Worm (Caenorhabditis elegans) whole organism, L4 larva: ENCODE results near the gene R13A5.7.

Experiments used
- F10B5.3 ChIP-seq: sonication (generic microtip); optimal IDR thresholded peaks from 2 replicates; lab custom pipeline; 2016; ENCODE audit warnings: mild to moderate bottlenecking, missing genetic modification characterization, missing compliant biosample characterization
- F26F4.8 ChIP-seq: fragments of 200-800 bp; sonication (Bioruptor generic); conservative IDR thresholded peaks from 2 replicates; pipeline ENCODE4 v1.3.6; 2022; ENCODE audit warnings: missing genetic modification characterization, missing compliant biosample characterization
- aha-1 ChIP-seq: fragments of 150-350 bp; peaks from one replicate; lab custom pipeline; 2014; ENCODE audit warnings: missing biosample characterization, missing genetic modification characterization
- aly-2 ChIP-seq: sonication (generic microtip); optimal IDR thresholded peaks from 2 replicates; lab custom pipeline; 2018; ENCODE audit warnings: missing biosample characterization, missing genetic modification characterization
- ceh-20 ChIP-seq: fragments of 200-800 bp; sonication (Bioruptor generic); IDR thresholded peaks from 2 replicates; pipeline ENCODE4 v1.3.6; 2022; ENCODE audit warnings: missing genetic modification reagents, missing genetic modification characterization, missing compliant biosample characterization
- ceh-44 ChIP-seq: fragments of 200-800 bp; sonication (Bioruptor generic); IDR thresholded peaks from 2 replicates; pipeline ENCODE4 v1.3.6; 2022; ENCODE audit warnings: missing genetic modification reagents, missing genetic modification characterization, missing compliant biosample characterization
- ceh-62 ChIP-seq: sonication (generic microtip); optimal IDR thresholded peaks from 2 replicates; lab custom pipeline; 2017; ENCODE audit warnings: missing biosample characterization, missing genetic modification characterization
- ceh-82 ChIP-seq: sonication (generic microtip); optimal IDR thresholded peaks from 2 replicates; lab custom pipeline; 2017; ENCODE audit warnings: missing biosample characterization, missing genetic modification characterization
- ces-1 ChIP-seq: fragments of 150-350 bp; sonication (generic microtip); optimal IDR thresholded peaks from 4 replicates; lab custom pipeline; 2014; ENCODE audit warnings: missing biosample characterization, missing genetic modification reagents, missing genetic modification characterization
- daf-16 ChIP-seq, 3 experiments: sonication (generic microtip); optimal IDR thresholded peaks; 2 replicates each; lab custom pipeline; 2016 to 2017; ENCODE audit warnings: missing genetic modification characterization in 3 of 3, missing genetic modification reagents in 3 of 3, mild to moderate bottlenecking in 2 of 3, missing compliant biosample characterization in 2 of 3, missing biosample characterization in 1 of 3, moderate library complexity in 1 of 3
- daf-8 ChIP-seq: fragments of 200-800 bp; sonication (Bioruptor generic); IDR thresholded peaks from 2 replicates; pipeline ENCODE4 v1.3.6; 2022; ENCODE audit warnings: missing genetic modification characterization, missing compliant biosample characterization
- dmd-8 ChIP-seq: fragments of 200-800 bp; sonication (Bioruptor generic); IDR thresholded peaks from 2 replicates; pipeline ENCODE4 v1.3.6; 2022; ENCODE audit warnings: missing genetic modification characterization, missing compliant biosample characterization
- dve-1 ChIP-seq: sonication (generic microtip); optimal IDR thresholded peaks from 2 replicates; lab custom pipeline; 2017; ENCODE audit warnings: antibody characterized with exemption, mild to moderate bottlenecking, missing genetic modification characterization, missing compliant biosample characterization; ENCODE audit not compliant: insufficient read depth
- egl-27 ChIP-seq: sonication (generic microtip); optimal IDR thresholded peaks from 3 replicates; lab custom pipeline; 2017; ENCODE audit warnings: missing biosample characterization, missing genetic modification reagents, missing genetic modification characterization
- hlh-30 ChIP-seq: sonication (generic microtip); optimal IDR thresholded peaks from 2 replicates; lab custom pipeline; 2017; ENCODE audit warnings: antibody characterized with exemption, mild to moderate bottlenecking, missing genetic modification characterization, missing compliant biosample characterization; ENCODE audit not compliant: insufficient read depth
- lin-1 ChIP-seq: fragments of 200-800 bp; sonication (Bioruptor generic); IDR thresholded peaks from 2 replicates; pipeline ENCODE4 v1.3.6; 2022; ENCODE audit warnings: missing genetic modification reagents, missing genetic modification characterization, missing compliant biosample characterization
- lin-29 ChIP-seq: fragments of 200-800 bp; sonication (Bioruptor generic); IDR thresholded peaks from 2 replicates; pipeline ENCODE4 v1.3.6; 2022; ENCODE audit warnings: missing genetic modification reagents, missing genetic modification characterization, missing compliant biosample characterization
- lsy-2 ChIP-seq, 2 experiments: fragments of 150-350 bp in 1 of 2; sonication (generic microtip) in 1 of 2; optimal IDR thresholded peaks; 2 replicates each; lab custom pipeline; 2014 to 2017; ENCODE audit warnings: missing biosample characterization in 2 of 2, missing genetic modification characterization in 2 of 2
- madf-9 ChIP-seq: fragments of 200-800 bp; sonication (Bioruptor generic); conservative IDR thresholded peaks from 2 replicates; pipeline ENCODE4 v1.3.6; 2022; ENCODE audit warnings: missing genetic modification reagents, missing genetic modification characterization, missing compliant biosample characterization
- mdl-1 ChIP-seq, 2 experiments: fragments of 150-350 bp in 1 of 2; sonication (generic microtip) in 1 of 2; optimal IDR thresholded peaks; 2 replicates each; lab custom pipeline; 2014 to 2017; ENCODE audit warnings: missing biosample characterization in 2 of 2, missing genetic modification characterization in 2 of 2
- mes-2 ChIP-seq: sonication (generic microtip); optimal IDR thresholded peaks from 2 replicates; lab custom pipeline; 2016; ENCODE audit warnings: missing genotype, mild to moderate bottlenecking, missing genetic modification characterization, missing compliant biosample characterization; ENCODE audit not compliant: poor library complexity, severe bottlenecking
- mxl-3 ChIP-seq: fragments of 200-800 bp; sonication (Bioruptor generic); optimal IDR thresholded peaks from 2 replicates; lab custom pipeline; 2018; ENCODE audit warnings: mild to moderate bottlenecking, missing genetic modification characterization, missing compliant biosample characterization
- nhr-10 ChIP-seq: fragments of 150-350 bp; optimal IDR thresholded peaks from 2 replicates; lab custom pipeline; 2014; ENCODE audit warnings: missing biosample characterization, missing genetic modification characterization
- nhr-102 ChIP-seq: sonication (generic microtip); optimal IDR thresholded peaks from 2 replicates; lab custom pipeline; 2016; ENCODE audit warnings: mild to moderate bottlenecking, missing genetic modification characterization, moderate library complexity, missing compliant biosample characterization
- nhr-11 ChIP-seq: fragments of 150-350 bp; optimal IDR thresholded peaks from 2 replicates; lab custom pipeline; 2014; ENCODE audit warnings: missing biosample characterization, missing genetic modification characterization
- nhr-25 ChIP-seq: sonication (generic microtip); optimal IDR thresholded peaks from 2 replicates; lab custom pipeline; 2017; ENCODE audit warnings: missing genetic modification characterization, mild to moderate bottlenecking, missing compliant biosample characterization, antibody characterized with exemption, moderate library complexity, borderline replicate concordance; ENCODE audit not compliant: insufficient read depth
- nhr-48 ChIP-seq: sonication (generic microtip); optimal IDR thresholded peaks from 2 replicates; lab custom pipeline; 2016; ENCODE audit warnings: mild to moderate bottlenecking, missing genetic modification characterization, missing compliant biosample characterization
- nhr-77 ChIP-seq: fragments of 150-350 bp; optimal IDR thresholded peaks from 2 replicates; lab custom pipeline; 2014; ENCODE audit warnings: missing biosample characterization, missing genetic modification characterization
- rbr-2 ChIP-seq: sonication (generic microtip); optimal IDR thresholded peaks from 2 replicates; lab custom pipeline; 2016; ENCODE audit warnings: missing genotype, missing genetic modification characterization, missing compliant biosample characterization
- set-16 ChIP-seq: fragments of 200-800 bp; sonication (Bioruptor generic); IDR thresholded peaks from 2 replicates; pipeline ENCODE4 v1.3.6; 2022; ENCODE audit warnings: missing genetic modification reagents, missing genetic modification characterization, missing compliant biosample characterization
- spr-1 ChIP-seq: sonication (generic microtip); optimal IDR thresholded peaks from 2 replicates; lab custom pipeline; 2016; ENCODE audit warnings: mild to moderate bottlenecking, missing genetic modification characterization, missing compliant biosample characterization
- spr-3 ChIP-seq: fragments of 200-800 bp; sonication (Bioruptor generic); optimal IDR thresholded peaks from 2 replicates; lab custom pipeline; 2018; ENCODE audit warnings: mild to moderate bottlenecking, missing genetic modification characterization, missing compliant biosample characterization
- tra-1 ChIP-seq: fragments of 200-800 bp; sonication (Bioruptor generic); IDR thresholded peaks from 2 replicates; pipeline ENCODE4 v1.3.6; 2022; ENCODE audit warnings: missing genetic modification reagents, missing genetic modification characterization, missing compliant biosample characterization
- unc-62 ChIP-seq, 3 experiments: fragments of 150-350 bp in 1 of 3; sonication (generic microtip); optimal IDR thresholded peaks in 2 of 3; peaks in 1 of 3; 1 replicate in 1 of 3; 2 replicates in 2 of 3; lab custom pipeline; 2014 to 2017; ENCODE audit warnings: missing biosample characterization in 3 of 3, missing genetic modification characterization in 3 of 3, missing genetic modification reagents in 3 of 3, missing genotype in 1 of 3
- zag-1 ChIP-seq: fragments of 150-350 bp; optimal IDR thresholded peaks from 2 replicates; lab custom pipeline; 2014; ENCODE audit warnings: missing biosample characterization, missing genetic modification characterization
- zip-11 ChIP-seq: fragments of 200-800 bp; sonication (Bioruptor generic); IDR thresholded peaks from 2 replicates; pipeline ENCODE4 v1.3.6; 2022; ENCODE audit warnings: missing genetic modification characterization, missing compliant biosample characterization
- zip-2 ChIP-seq: fragments of 150-350 bp; optimal IDR thresholded peaks from 2 replicates; lab custom pipeline; 2014; ENCODE audit warnings: missing biosample characterization, missing genetic modification characterization
- ztf-7 ChIP-seq: fragments of 150-350 bp; optimal IDR thresholded peaks from 2 replicates; lab custom pipeline; 2014; ENCODE audit warnings: missing biosample characterization, missing genetic modification characterization

R13A5.7 gene

ce11 chrIII:7553693-7554226 is 16.2 kb downstream of the R13A5.7 start:
- peak in 1 of 2 experiments; percentile 92 for TF ChIP-seq unc-62 (GFP tag; optimal IDR thresholded peaks at IDR 0.05 in 1 of 2; lab: Kevin White, UChicago)
- no peak for TF ChIP-seq unc-62 (tag; optimal IDR thresholded peaks at IDR 0.05; lab: Kevin White, UChicago)
- TF ChIP-seq zip-11 (GFP tag; lab: Robert Waterston, UW) = no peak
- no peak for TF ChIP-seq set-16 (GFP tag; lab: Robert Waterston, UW)
- no peak for TF ChIP-seq tra-1 (GFP tag; lab: Robert Waterston, UW)
- peak; percentile 36 for TF ChIP-seq aha-1 (tag; lab: Kevin White, UChicago)
- no peak for TF ChIP-seq mdl-1 (tag; optimal IDR thresholded peaks at IDR 0.05; lab: Kevin White, UChicago)
- no peak for TF ChIP-seq nhr-25 (tag; lab: Kevin White, UChicago)
- TF ChIP-seq nhr-102 (tag; lab: Kevin White, UChicago) = no peak
- TF ChIP-seq hlh-30 (tag; lab: Kevin White, UChicago) = no peak
- TF ChIP-seq aly-2 (tag; lab: Kevin White, UChicago) = no peak

- TF ChIP-seq unc-62 (GFP tag; optimal IDR thresholded peaks at IDR 0.05 in 1 of 2; lab: Kevin White, UChicago) = peak in 1 of 2 experiments; percentile 99
- no peak for TF ChIP-seq unc-62 (tag; optimal IDR thresholded peaks at IDR 0.05; lab: Kevin White, UChicago)
- peak in 1 of 2 experiments; percentile 13 for TF ChIP-seq lsy-2 (tag; optimal IDR thresholded peaks at IDR 0.05; lab: Kevin White, UChicago)
- no peak for TF ChIP-seq lin-1 (GFP tag; lab: Robert Waterston, UW)
- TF ChIP-seq, all 104 proteins: peak for 2
These were observed 17.1 kb downstream of the R13A5.7 start for ce11 chrIII:7552859-7553258.

DNA sequence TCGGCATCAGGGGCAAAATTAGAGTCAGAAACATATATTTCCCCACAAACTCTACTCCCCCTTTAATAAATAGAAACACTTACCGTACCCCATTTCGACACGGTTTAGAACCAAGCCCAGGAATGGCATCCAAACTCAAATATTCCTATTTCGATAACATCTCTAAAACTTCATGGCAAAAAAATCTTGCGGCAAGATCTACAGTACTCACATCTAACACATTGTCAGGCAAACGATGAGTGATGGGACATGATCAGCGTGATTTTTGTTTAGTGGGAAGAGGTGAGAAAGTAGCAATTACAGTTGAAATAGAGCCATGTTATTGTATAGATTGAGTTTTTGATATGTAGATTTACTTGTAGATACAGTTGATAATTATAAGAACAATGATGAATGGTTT is 19.0 kb downstream of the R13A5.7 start:
- TF ChIP-seq nhr-77 (tag; lab: Kevin White, UChicago) (no peak), egl-27 (tag; lab: Kevin White, UChicago) (no peak), ztf-7 (no peak), zip-2 (tag; lab: Kevin White, UChicago) (no peak)
- TF ChIP-seq, all 104 proteins: peak for 0

- peak; percentile 44 for TF ChIP-seq nhr-11 (tag; lab: Kevin White, UChicago)
- TF ChIP-seq ceh-20 (GFP tag; lab: Robert Waterston, UW) = 0 out of 2 replicates have a peak, but pooled peaks have one; percentile 40
- TF ChIP-seq daf-16 (GFP tag; optimal IDR thresholded peaks at IDR 0.05; lab: Kevin White, UChicago) = peak in 1 of 2 experiments; percentile 15
- TF ChIP-seq daf-16 (tag; optimal IDR thresholded peaks at IDR 0.05; lab: Kevin White, UChicago) = no peak
- TF ChIP-seq lsy-2 (tag; optimal IDR thresholded peaks at IDR 0.05; lab: Kevin White, UChicago) = peak in 1 of 2 experiments; percentile 51
- TF ChIP-seq spr-1 (tag; lab: Kevin White, UChicago) = no peak
- TF ChIP-seq unc-62 (GFP tag; optimal IDR thresholded peaks at IDR 0.05 in 1 of 2; lab: Kevin White, UChicago) = peak in 1 of 2 experiments; percentile 81
- TF ChIP-seq unc-62 (tag; optimal IDR thresholded peaks at IDR 0.05; lab: Kevin White, UChicago) = no peak
These were observed 21.0 kb downstream of the R13A5.7 start for ce11 chrIII:7548963-7549362.

ce11 chrIII:7545189-7545588 is 24.7 kb downstream of the R13A5.7 start:
- TF ChIP-seq F10B5.3 (tag; lab: Kevin White, UChicago) (no peak), lin-29 (no peak), set-16 (GFP tag; lab: Robert Waterston, UW) (no peak), F26F4.8 (no peak), aha-1 (tag; lab: Kevin White, UChicago) (peak; percentile 53), ceh-44 (GFP tag; lab: Robert Waterston, UW) (no peak), zag-1 (no peak), spr-3 (GFP tag; lab: Kevin White, UChicago) (no peak), ces-1 (GFP tag; lab: Kevin White, UChicago) (no peak), ceh-62 (tag; lab: Kevin White, UChicago) (no peak), rbr-2 (no peak), mxl-3 (GFP tag; lab: Kevin White, UChicago) (no peak), nhr-48 (tag; lab: Kevin White, UChicago) (no peak), ceh-82 (tag; lab: Kevin White, UChicago) (no peak), nhr-10 (tag; lab: Kevin White, UChicago) (no peak), madf-9 (GFP tag; lab: Robert Waterston, UW) (no peak), unc-62 (GFP tag; optimal IDR thresholded peaks at IDR 0.05 in 1 of 2; lab: Kevin White, UChicago) (peak in 1 of 2 experiments; percentile 56), unc-62 (tag; optimal IDR thresholded peaks at IDR 0.05; lab: Kevin White, UChicago) (no peak), dve-1 (no peak), lsy-2 (tag; optimal IDR thresholded peaks at IDR 0.05; lab: Kevin White, UChicago) (no peak), daf-8 (GFP tag; lab: Robert Waterston, UW) (no peak), mdl-1 (tag; optimal IDR thresholded peaks at IDR 0.05; lab: Kevin White, UChicago) (no peak), dmd-8 (no peak), daf-16 (GFP tag; optimal IDR thresholded peaks at IDR 0.05; lab: Kevin White, UChicago) (peak in 1 of 2 experiments; percentile 90), daf-16 (tag; optimal IDR thresholded peaks at IDR 0.05; lab: Kevin White, UChicago) (no peak), mes-2 (no peak)
